Worm (Caenorhabditis elegans) whole organism, mixed stage, embryonic: ENCODE data around the gene C24H10.3.

Experiments
- cnd-1 ChIP-seq: fragments of 200-800 bp; sonication (Bioruptor generic); optimal IDR thresholded peaks from 2 replicates; lab custom pipeline; 2018; ENCODE audit warnings: mild to moderate bottlenecking, missing genetic modification characterization, missing compliant biosample characterization
- elt-1 ChIP-seq: sonication (generic microtip); optimal IDR thresholded peaks from 2 replicates; lab custom pipeline; 2017; ENCODE audit warnings: missing genetic modification characterization, mild to moderate bottlenecking, missing compliant biosample characterization, antibody characterized with exemption, moderate library complexity, borderline replicate concordance; ENCODE audit not compliant: insufficient read depth
- mep-1 ChIP-seq: fragments of 150-350 bp; optimal IDR thresholded peaks from 2 replicates; lab custom pipeline; 2017; ENCODE audit warnings: missing biosample characterization, missing genetic modification reagents, missing genetic modification characterization, inconsistent platforms
- nhr-12 ChIP-seq: fragments of 150-350 bp; optimal IDR thresholded peaks from 2 replicates; lab custom pipeline; 2014; ENCODE audit warnings: missing biosample characterization, missing genetic modification characterization
- nhr-76 ChIP-seq: sonication (generic microtip); optimal IDR thresholded peaks from 2 replicates; lab custom pipeline; 2017; ENCODE audit warnings: missing biosample characterization, missing genetic modification characterization
- unc-62 ChIP-seq: fragments of 150-350 bp; optimal IDR thresholded peaks from 2 replicates; lab custom pipeline; 2014; ENCODE audit warnings: missing biosample characterization, missing genetic modification reagents, missing genetic modification characterization
- ztf-11 ChIP-seq: fragments of 150-350 bp; optimal IDR thresholded peaks from 2 replicates; lab custom pipeline; 2014; ENCODE audit warnings: missing biosample characterization, missing genetic modification characterization

DNA sequence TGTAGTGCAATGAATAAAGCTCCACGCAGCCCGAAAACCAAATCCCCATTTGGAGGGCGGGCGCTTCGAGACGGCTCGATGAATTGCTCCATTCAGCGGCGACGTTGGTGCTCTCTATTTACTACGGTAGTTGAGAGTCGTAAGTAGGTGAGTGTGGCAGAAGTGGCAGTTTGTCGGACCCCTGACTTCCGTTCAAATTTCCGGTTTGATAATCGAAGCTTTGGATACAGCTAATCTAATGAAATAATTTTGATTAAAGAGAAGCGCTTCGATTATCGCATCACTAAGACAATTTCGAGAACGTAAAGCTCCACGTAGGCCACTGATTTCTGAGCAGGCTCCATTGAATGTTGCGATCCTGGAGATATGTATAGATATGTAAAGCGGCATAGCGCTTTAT is 23.6 kb downstream of the C24H10.3 start, which contains the start of gene ets-5:
- TF ChIP-seq unc-62 (GFP tag; lab: Kevin White, UChicago): no peak
- no peak for TF ChIP-seq mep-1
- TF ChIP-seq nhr-76: no peak
- no peak for TF ChIP-seq cnd-1 (tag; lab: Kevin White, UChicago)
- no peak for TF ChIP-seq ztf-11
- TF ChIP-seq elt-1 (tag; lab: Kevin White, UChicago): no peak
- no peak for TF ChIP-seq nhr-12 (tag; lab: Kevin White, UChicago)
